Fruit fly (Drosophila melanogaster) whole organism, prepupa: ENCODE results near the gene nan.

Experiments used
- Blimp-1 ChIP-seq: fragments of 200-800 bp; sonication (Bioruptor generic); optimal IDR thresholded peaks from 3 replicates; lab custom pipeline; 2017; ENCODE audit warnings: missing biosample characterization, missing genetic modification characterization, mild to moderate bottlenecking, moderate library complexity, missing genetic modification reagents
- CG10631 ChIP-seq: fragments of 200-800 bp; sonication (Bioruptor generic); optimal IDR thresholded peaks from 2 replicates; lab custom pipeline; 2016; ENCODE audit warnings: missing biosample characterization, missing genetic modification characterization
- CG11762 ChIP-seq: fragments of 200-800 bp; sonication (Bioruptor generic); optimal IDR thresholded peaks from 3 replicates; lab custom pipeline; 2016; ENCODE audit warnings: missing biosample characterization, missing genetic modification characterization; ENCODE audit not compliant: insufficient read depth
- CG11902 ChIP-seq: fragments of 200-800 bp; sonication (Bioruptor generic); optimal IDR thresholded peaks from 3 replicates; lab custom pipeline; 2016; ENCODE audit warnings: missing biosample characterization, missing genetic modification characterization
- CG15336 ChIP-seq: fragments of 200-800 bp; sonication (Bioruptor generic); IDR thresholded peaks from 2 replicates; pipeline ENCODE4 v1.3.6; 2022; ENCODE audit warnings: missing biosample characterization, missing genetic modification characterization
- CG1621 ChIP-seq: fragments of 200-800 bp; sonication (Bioruptor generic); optimal IDR thresholded peaks from 3 replicates; lab custom pipeline; 2018; ENCODE audit warnings: missing biosample characterization, mild to moderate bottlenecking, missing genetic modification characterization
- CG16779 ChIP-seq: fragments of 200-800 bp; sonication (Bioruptor generic); optimal IDR thresholded peaks from 3 replicates; lab custom pipeline; 2017; ENCODE audit warnings: missing biosample characterization, mild to moderate bottlenecking, missing genetic modification characterization
- CG3032 ChIP-seq: fragments of 200-800 bp; optimal IDR thresholded peaks from 2 replicates; lab custom pipeline; 2019; ENCODE audit warnings: missing biosample characterization, mild to moderate bottlenecking, missing genetic modification characterization, moderate library complexity
- CG31627 ChIP-seq: fragments of 200-800 bp; sonication (Bioruptor generic); optimal IDR thresholded peaks from 3 replicates; lab custom pipeline; 2016; ENCODE audit warnings: missing biosample characterization, missing genetic modification characterization
- CG32006 ChIP-seq: fragments of 200-800 bp; sonication (Bioruptor generic); optimal IDR thresholded peaks from 3 replicates; lab custom pipeline; 2017; ENCODE audit warnings: missing biosample characterization, mild to moderate bottlenecking, missing genetic modification characterization
- CG34406 ChIP-seq: fragments of 200-800 bp; sonication (Bioruptor generic); optimal IDR thresholded peaks from 3 replicates; lab custom pipeline; 2016; ENCODE audit warnings: missing biosample characterization, missing genetic modification characterization
- CG3919 ChIP-seq: fragments of 200-800 bp; sonication (Bioruptor generic); optimal IDR thresholded peaks from 3 replicates; lab custom pipeline; 2016; ENCODE audit warnings: missing biosample characterization, missing genetic modification characterization
- CG4318 ChIP-seq: fragments of 200-800 bp; sonication (Bioruptor generic); optimal IDR thresholded peaks from 3 replicates; lab custom pipeline; 2017; ENCODE audit warnings: missing biosample characterization, mild to moderate bottlenecking, missing genetic modification characterization
- CG6163 ChIP-seq: fragments of 200-800 bp; sonication (Bioruptor generic); IDR thresholded peaks from 3 replicates; pipeline ENCODE4 v1.3.6; 2022; ENCODE audit warnings: missing biosample characterization, missing genetic modification characterization
- CG6276 ChIP-seq: fragments of 200-800 bp; sonication (Bioruptor generic); optimal IDR thresholded peaks from 2 replicates; lab custom pipeline; 2017; ENCODE audit warnings: missing biosample characterization, mild to moderate bottlenecking, missing genetic modification characterization
- CG6792 ChIP-seq: fragments of 200-800 bp; sonication (Bioruptor generic); optimal IDR thresholded peaks from 3 replicates; lab custom pipeline; 2016; ENCODE audit warnings: missing biosample characterization, missing genetic modification characterization
- CG6808 ChIP-seq: fragments of 200-800 bp; sonication (Bioruptor generic); optimal IDR thresholded peaks from 3 replicates; lab custom pipeline; 2017; ENCODE audit warnings: missing biosample characterization, missing genetic modification characterization, mild to moderate bottlenecking, moderate library complexity, missing genetic modification reagents
- CG6854 ChIP-seq: fragments of 200-800 bp; sonication (Bioruptor generic); optimal IDR thresholded peaks from 2 replicates; lab custom pipeline; 2017; ENCODE audit warnings: missing biosample characterization, mild to moderate bottlenecking, missing genetic modification characterization
- CG7368 ChIP-seq: fragments of 200-800 bp; sonication (Bioruptor generic); optimal IDR thresholded peaks from 3 replicates; lab custom pipeline; 2016; ENCODE audit warnings: missing biosample characterization, missing genetic modification characterization
- CG8119 ChIP-seq: fragments of 200-800 bp; sonication (Bioruptor generic); IDR thresholded peaks from 3 replicates; pipeline ENCODE4 v1.3.6; 2022; ENCODE audit warnings: missing biosample characterization, missing genetic modification characterization
- CG8319 ChIP-seq: fragments of 200-800 bp; sonication (Bioruptor generic); optimal IDR thresholded peaks from 3 replicates; lab custom pipeline; 2016; ENCODE audit warnings: missing biosample characterization, missing genetic modification characterization
- CG9139 ChIP-seq: fragments of 200-800 bp; sonication (Bioruptor generic); optimal IDR thresholded peaks from 3 replicates; lab custom pipeline; 2017; ENCODE audit warnings: missing biosample characterization, mild to moderate bottlenecking, missing genetic modification characterization
- Eip75B ChIP-seq: fragments of 200-800 bp; sonication (Bioruptor generic); optimal IDR thresholded peaks from 3 replicates; lab custom pipeline; 2016; ENCODE audit warnings: missing biosample characterization, missing genetic modification characterization
- Eip78C ChIP-seq: fragments of 200-800 bp; sonication (Bioruptor generic); peaks from one replicate; lab custom pipeline; 2016; ENCODE audit warnings: missing biosample characterization, missing genetic modification characterization
- Eip93F ChIP-seq: fragments of 200-800 bp; sonication (Bioruptor generic); optimal IDR thresholded peaks from 2 replicates; lab custom pipeline; 2016; ENCODE audit warnings: missing biosample characterization, mild to moderate bottlenecking, missing genetic modification characterization
- Ets21C ChIP-seq: fragments of 200-800 bp; sonication (Bioruptor generic); optimal IDR thresholded peaks from 3 replicates; lab custom pipeline; 2016; ENCODE audit warnings: missing biosample characterization, missing genetic modification characterization
- Ets96B ChIP-seq: fragments of 200-800 bp; optimal IDR thresholded peaks from 2 replicates; lab custom pipeline; 2019; ENCODE audit warnings: missing biosample characterization, mild to moderate bottlenecking, missing genetic modification characterization, moderate library complexity
- Gug ChIP-seq: fragments of 200-800 bp; sonication (Bioruptor generic); IDR thresholded peaks from 2 replicates; pipeline ENCODE4 v1.3.6; 2022; ENCODE audit warnings: missing biosample characterization, missing genetic modification characterization
- Hr38 ChIP-seq: sonication (Bioruptor generic); optimal IDR thresholded peaks from 2 replicates; lab custom pipeline; 2016; ENCODE audit warnings: missing biosample characterization, missing genetic modification characterization
- Hr39 ChIP-seq: fragments of 200-800 bp; sonication (Bioruptor generic); optimal IDR thresholded peaks from 2 replicates; lab custom pipeline; 2016; ENCODE audit warnings: missing biosample characterization, missing genetic modification characterization
- Hr4 ChIP-seq: fragments of 200-800 bp; sonication (Bioruptor generic); optimal IDR thresholded peaks from 3 replicates; lab custom pipeline; 2016; ENCODE audit warnings: missing biosample characterization, missing genetic modification characterization
- OdsH ChIP-seq: fragments of 200-800 bp; sonication (Bioruptor generic); optimal IDR thresholded peaks from 3 replicates; lab custom pipeline; 2016; ENCODE audit warnings: missing biosample characterization, missing genetic modification characterization
- Smox ChIP-seq: fragments of 200-800 bp; sonication (Bioruptor generic); optimal IDR thresholded peaks from 3 replicates; lab custom pipeline; 2016; ENCODE audit warnings: missing biosample characterization, missing genetic modification characterization
- Sox102F ChIP-seq: fragments of 200-800 bp; sonication (Bioruptor generic); optimal IDR thresholded peaks from 2 replicates; lab custom pipeline; 2016; ENCODE audit warnings: missing biosample characterization, mild to moderate bottlenecking, missing genetic modification characterization
- Sox14 ChIP-seq: fragments of 200-800 bp; sonication (Bioruptor generic); optimal IDR thresholded peaks from 3 replicates; lab custom pipeline; 2016; ENCODE audit warnings: missing biosample characterization, missing genetic modification characterization
- Sox15 ChIP-seq: fragments of 200-800 bp; sonication (Bioruptor generic); optimal IDR thresholded peaks from 3 replicates; lab custom pipeline; 2016; ENCODE audit warnings: missing biosample characterization, missing genetic modification characterization
- achi ChIP-seq: fragments of 200-800 bp; sonication (Bioruptor generic); optimal IDR thresholded peaks from 3 replicates; lab custom pipeline; 2016; ENCODE audit warnings: missing biosample characterization, missing genetic modification characterization
- acj6 ChIP-seq: fragments of 200-800 bp; sonication (Bioruptor generic); optimal IDR thresholded peaks from 3 replicates; lab custom pipeline; 2016; ENCODE audit warnings: missing biosample characterization, missing genetic modification characterization
- cyc ChIP-seq: fragments of 200-800 bp; sonication (Bioruptor generic); optimal IDR thresholded peaks from 3 replicates; lab custom pipeline; 2016; ENCODE audit warnings: missing biosample characterization, missing genetic modification characterization
- dac ChIP-seq: fragments of 200-800 bp; sonication (Bioruptor generic); optimal IDR thresholded peaks from 2 replicates; lab custom pipeline; 2017; ENCODE audit warnings: missing biosample characterization, mild to moderate bottlenecking, missing genetic modification characterization
- eg ChIP-seq: fragments of 200-800 bp; sonication (Bioruptor generic); IDR thresholded peaks from 3 replicates; pipeline ENCODE4 v1.3.6; 2022; ENCODE audit warnings: missing biosample characterization, missing genetic modification characterization
- esn ChIP-seq: fragments of 200-800 bp; sonication (Bioruptor generic); optimal IDR thresholded peaks from 2 replicates; lab custom pipeline; 2016; ENCODE audit warnings: missing biosample characterization, mild to moderate bottlenecking, missing genetic modification characterization, moderate library complexity
- fd59A ChIP-seq: fragments of 200-800 bp; sonication (Bioruptor generic); optimal IDR thresholded peaks from 2 replicates; lab custom pipeline; 2017; ENCODE audit warnings: missing biosample characterization, mild to moderate bottlenecking, missing genetic modification characterization, missing genetic modification reagents
- fd85E ChIP-seq: fragments of 200-800 bp; sonication (Bioruptor generic); optimal IDR thresholded peaks from 3 replicates; lab custom pipeline; 2016; ENCODE audit warnings: missing biosample characterization, missing genetic modification characterization
- fkh ChIP-seq: fragments of 200-800 bp; sonication (Bioruptor generic); optimal IDR thresholded peaks from 3 replicates; lab custom pipeline; 2017; ENCODE audit warnings: missing biosample characterization, mild to moderate bottlenecking, missing genetic modification characterization, moderate library complexity
- net ChIP-seq: fragments of 200-800 bp; sonication (Bioruptor generic); optimal IDR thresholded peaks from 3 replicates; lab custom pipeline; 2016; ENCODE audit warnings: missing biosample characterization, missing genetic modification characterization
- pdm3 ChIP-seq: fragments of 200-800 bp; sonication (Bioruptor generic); optimal IDR thresholded peaks from 3 replicates; lab custom pipeline; 2016; ENCODE audit warnings: missing biosample characterization, missing genetic modification characterization
- salr ChIP-seq, 2 experiments: fragments of 200-800 bp; sonication (Bioruptor generic); optimal IDR thresholded peaks; 3 replicates each; lab custom pipeline; 2016 to 2018; ENCODE audit warnings: missing biosample characterization in 2 of 2, missing genetic modification characterization in 2 of 2, mild to moderate bottlenecking in 1 of 2
- spab ChIP-seq: fragments of 200-800 bp; sonication (Bioruptor generic); optimal IDR thresholded peaks from 2 replicates; lab custom pipeline; 2017; ENCODE audit warnings: missing biosample characterization, mild to moderate bottlenecking, missing genetic modification characterization, missing genetic modification reagents
- ss ChIP-seq, 2 experiments: fragments of 200-800 bp; sonication (Bioruptor generic); optimal IDR thresholded peaks; 2 replicates in 1 of 2; 3 replicates in 1 of 2; lab custom pipeline; 2017 to 2018; ENCODE audit warnings: mild to moderate bottlenecking in 2 of 2, missing biosample characterization in 2 of 2, missing genetic modification characterization in 2 of 2, moderate library complexity in 1 of 2
- svp ChIP-seq: fragments of 200-800 bp; sonication (Bioruptor generic); peaks from one replicate; lab custom pipeline; 2016; ENCODE audit warnings: missing biosample characterization, missing genetic modification characterization
- topi ChIP-seq: fragments of 200-800 bp; sonication (Bioruptor generic); optimal IDR thresholded peaks from 3 replicates; lab custom pipeline; 2016; ENCODE audit warnings: missing biosample characterization, missing genetic modification characterization
- vri ChIP-seq: fragments of 200-800 bp; sonication (Bioruptor generic); optimal IDR thresholded peaks from 3 replicates; lab custom pipeline; 2016; ENCODE audit warnings: missing biosample characterization, mild to moderate bottlenecking, missing genetic modification characterization

The nan gene

DNA sequence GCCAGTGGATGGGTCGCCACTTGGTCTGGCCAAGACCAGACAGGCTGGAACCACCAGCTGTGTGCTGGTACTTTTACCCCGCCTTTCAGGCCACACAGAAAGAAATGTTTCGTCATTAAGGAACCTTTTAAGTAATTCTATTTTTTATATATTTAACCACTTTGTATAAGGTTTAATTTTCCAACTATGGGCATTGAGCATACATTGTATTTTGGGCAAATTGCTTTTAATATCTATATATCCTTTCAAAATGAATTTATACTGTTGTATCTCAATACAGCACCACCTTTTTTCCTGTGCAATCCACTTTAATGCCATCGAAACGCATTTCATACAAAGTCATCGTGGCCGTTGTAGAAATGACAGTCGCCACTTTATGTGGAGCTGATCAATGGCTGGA lies 43.1 kb downstream of the nan start:
- TF ChIP-seq CG4318 (GFP tag; lab: Kevin White, UChicago) = peak; percentile 4
- peak; percentile 66 for TF ChIP-seq svp (GFP tag; lab: Kevin White, UChicago)
- TF ChIP-seq Sox102F (GFP tag; lab: Kevin White, UChicago) = no peak
- TF ChIP-seq Eip93F (GFP tag; lab: Kevin White, UChicago) = no peak
- peak; percentile 9 for TF ChIP-seq net (GFP tag; lab: Kevin White, UChicago)
- TF ChIP-seq ss (GFP tag; optimal IDR thresholded peaks at IDR 0.05; lab: Kevin White, UChicago) = peak in 1 of 2 experiments; percentile 10
- TF ChIP-seq CG16779 (tag; lab: Kevin White, UChicago) = no peak
- peak; percentile 63 for TF ChIP-seq CG32006 (GFP tag; lab: Kevin White, UChicago)
- TF ChIP-seq achi (GFP tag; lab: Kevin White, UChicago) = peak; percentile 53
- TF ChIP-seq Smox (GFP tag; lab: Kevin White, UChicago) = peak; percentile 20
- no peak for TF ChIP-seq CG6276 (GFP tag; lab: Kevin White, UChicago)
- no peak for TF ChIP-seq vri (GFP tag; lab: Kevin White, UChicago)
- peak; percentile 37 for TF ChIP-seq CG10631 (GFP tag; lab: Kevin White, UChicago)
- TF ChIP-seq CG3919 (GFP tag; lab: Kevin White, UChicago) = peak; percentile 57
- no peak for TF ChIP-seq CG8319 (GFP tag; lab: Kevin White, UChicago)
- peak; percentile 34 for TF ChIP-seq pdm3 (GFP tag; lab: Kevin White, UChicago)
- no peak for TF ChIP-seq Blimp-1 (GFP tag; lab: Kevin White, UChicago)
- TF ChIP-seq Hr38 = no peak
- TF ChIP-seq Sox14 = peak; percentile 48
- TF ChIP-seq Eip75B (GFP tag; lab: Kevin White, UChicago) = peak; percentile 41
- no peak for TF ChIP-seq Gug
- TF ChIP-seq Hr4 (GFP tag; lab: Kevin White, UChicago) = peak; percentile 36
- peak; percentile 60 for TF ChIP-seq CG6163 (GFP tag; lab: Robert Waterston, UW)
- TF ChIP-seq CG11762 = peak; percentile 37
- TF ChIP-seq CG7368 (GFP tag; lab: Kevin White, UChicago) = no peak
- TF ChIP-seq acj6 = peak; percentile 18
- TF ChIP-seq OdsH (GFP tag; lab: Kevin White, UChicago) = peak; percentile 24
- peak; percentile 51; the same call in 2 of the 3 replicates for TF ChIP-seq CG8119 (GFP tag; lab: Robert Waterston, UW)
- TF ChIP-seq Ets21C (GFP tag; lab: Kevin White, UChicago) = no peak
- TF ChIP-seq CG6792 (GFP tag; lab: Kevin White, UChicago) = no peak
- TF ChIP-seq salr (GFP tag; optimal IDR thresholded peaks at IDR 0.05; lab: Kevin White, UChicago) = peak in 1 of 2 experiments; percentile 21
- TF ChIP-seq CG15336 (GFP tag; lab: Robert Waterston, UW) = no peak; the same call in 1 of the 2 replicates
- no peak for TF ChIP-seq dac (GFP tag; lab: Kevin White, UChicago)
- peak; percentile 53 for TF ChIP-seq CG6808
- peak; percentile 31 for TF ChIP-seq spab (GFP tag; lab: Kevin White, UChicago)
- no peak for TF ChIP-seq CG6854 (GFP tag; lab: Kevin White, UChicago)
- peak; percentile 1 for TF ChIP-seq Hr39 (GFP tag; lab: Kevin White, UChicago)
- TF ChIP-seq fd85E = no peak
- TF ChIP-seq Sox15 (GFP tag; lab: Kevin White, UChicago) = no peak
- TF ChIP-seq topi (GFP tag; lab: Kevin White, UChicago) = peak; percentile 46
- no peak for TF ChIP-seq CG1621 (tag; lab: Kevin White, UChicago)
- peak; percentile 44; the same call in 1 of the 3 replicates for TF ChIP-seq eg (GFP tag; lab: Robert Waterston, UW)
- no peak for TF ChIP-seq fkh (GFP tag; lab: Kevin White, UChicago)
- TF ChIP-seq CG3032 (tag; lab: Kevin White, UChicago) = peak; percentile 44
- TF ChIP-seq CG34406 (GFP tag; lab: Kevin White, UChicago) = peak; percentile 8
- TF ChIP-seq CG9139 (GFP tag; lab: Kevin White, UChicago) = no peak
- peak; percentile 14 for TF ChIP-seq CG31627 (GFP tag; lab: Kevin White, UChicago)
- no peak for TF ChIP-seq CG11902 (GFP tag; lab: Kevin White, UChicago)
- TF ChIP-seq cyc (GFP tag; lab: Kevin White, UChicago) = peak; percentile 18
- TF ChIP-seq esn (GFP tag; lab: Kevin White, UChicago) = peak; percentile 22
- TF ChIP-seq fd59A (GFP tag; lab: Kevin White, UChicago) = peak; percentile 15
- TF ChIP-seq Ets96B = peak; percentile 50
- TF ChIP-seq Eip78C (GFP tag; lab: Kevin White, UChicago) = peak; percentile 77
